Worm (Caenorhabditis elegans) whole organism, L1 larva: ENCODE measurements around the gene srw-142.

ENCODE experiments used
- C04F5.9 ChIP-seq: sonication (generic microtip); optimal IDR thresholded peaks from 2 replicates; lab custom pipeline; 2016; ENCODE audit warnings: missing genetic modification characterization, missing compliant biosample characterization
- C16A3.4 ChIP-seq: fragments of 150-350 bp; optimal IDR thresholded peaks from 2 replicates; lab custom pipeline; 2014; ENCODE audit warnings: missing biosample characterization, missing genetic modification characterization
- Y116A8C.19 ChIP-seq: sonication (generic microtip); optimal IDR thresholded peaks from 2 replicates; lab custom pipeline; 2016; ENCODE audit warnings: missing compliant biosample characterization, missing genetic modification characterization, borderline replicate concordance
- aha-1 ChIP-seq: fragments of 150-350 bp; optimal IDR thresholded peaks from 2 replicates; lab custom pipeline; 2014; ENCODE audit warnings: missing biosample characterization, missing genetic modification characterization
- ama-1 ChIP-seq: fragments of 150-350 bp; optimal IDR thresholded peaks from 2 replicates; lab custom pipeline; 2014
- ceh-82 ChIP-seq, 3 experiments: fragments of 150-350 bp in 1 of 3; sonication (generic microtip) in 2 of 3; optimal IDR thresholded peaks; 2 replicates each; lab custom pipeline; 2014 to 2017; ENCODE audit warnings: missing biosample characterization in 3 of 3, missing genetic modification characterization in 3 of 3
- ceh-88 ChIP-seq: fragments of 200-800 bp; sonication (Bioruptor generic); IDR thresholded peaks from 2 replicates; pipeline ENCODE4 v1.3.6; 2022; ENCODE audit warnings: missing genetic modification characterization, missing compliant biosample characterization
- ceh-90 ChIP-seq: sonication (generic microtip); optimal IDR thresholded peaks from 2 replicates; lab custom pipeline; 2016; ENCODE audit warnings: missing genetic modification characterization, missing compliant biosample characterization
- ces-1 ChIP-seq: fragments of 150-350 bp; optimal IDR thresholded peaks from 2 replicates; lab custom pipeline; 2014; ENCODE audit warnings: missing biosample characterization, missing genetic modification reagents, missing genetic modification characterization
- dpl-1 ChIP-seq, 3 experiments: fragments of 150-350 bp in 2 of 3; sonication (generic microtip) in 1 of 3; optimal IDR thresholded peaks; 2 replicates each; lab custom pipeline; 2014 to 2017; ENCODE audit warnings: missing biosample characterization in 3 of 3, missing genetic modification characterization in 3 of 3, missing genetic modification reagents in 3 of 3
- dsc-1 ChIP-seq: sonication (generic microtip); optimal IDR thresholded peaks from 2 replicates; lab custom pipeline; 2016; ENCODE audit warnings: mild to moderate bottlenecking, missing genetic modification characterization, missing compliant biosample characterization
- elt-2 ChIP-seq: sonication (generic microtip); optimal IDR thresholded peaks from 2 replicates; lab custom pipeline; 2016; ENCODE audit warnings: missing genetic modification characterization, mild to moderate bottlenecking, inconsistent platforms, missing compliant biosample characterization, missing genetic modification reagents
- grh-1 ChIP-seq: fragments of 200-800 bp; sonication (Bioruptor generic); IDR thresholded peaks from 2 replicates; pipeline ENCODE4 v1.3.6; 2022; ENCODE audit warnings: missing genetic modification reagents, missing genetic modification characterization, missing compliant biosample characterization
- hlh-4 ChIP-seq: sonication (generic microtip); optimal IDR thresholded peaks from 2 replicates; lab custom pipeline; 2016; ENCODE audit warnings: mild to moderate bottlenecking, missing genetic modification characterization, missing compliant biosample characterization
- irx-1 ChIP-seq: sonication (generic microtip); optimal IDR thresholded peaks from 2 replicates; lab custom pipeline; 2016; ENCODE audit warnings: missing genetic modification characterization, missing compliant biosample characterization
- isw-1 ChIP-seq: fragments of 200-800 bp; sonication (Bioruptor generic); IDR thresholded peaks from 2 replicates; pipeline ENCODE4 v1.3.6; 2022; ENCODE audit warnings: missing genetic modification characterization, missing compliant biosample characterization
- lin-35 ChIP-seq, 2 experiments: fragments of 150-350 bp; optimal IDR thresholded peaks; 2 replicates each; lab custom pipeline; 2014; ENCODE audit warnings: missing biosample characterization in 2 of 2, missing genetic modification characterization in 2 of 2, missing genetic modification reagents in 2 of 2
- mab-9 ChIP-seq: fragments of 200-800 bp; sonication (Bioruptor generic); IDR thresholded peaks from 2 replicates; pipeline ENCODE4 v1.3.6; 2022; ENCODE audit warnings: missing genetic modification reagents, missing genetic modification characterization, missing compliant biosample characterization
- mef-2 ChIP-seq: fragments of 150-350 bp; optimal IDR thresholded peaks from 2 replicates; lab custom pipeline; 2014; ENCODE audit warnings: missing biosample characterization, missing genetic modification characterization
- nhr-12 ChIP-seq: sonication (generic microtip); optimal IDR thresholded peaks from 2 replicates; lab custom pipeline; 2017; ENCODE audit warnings: missing biosample characterization, missing genetic modification characterization
- nhr-28 ChIP-seq: fragments of 150-350 bp; optimal IDR thresholded peaks from 2 replicates; lab custom pipeline; 2014; ENCODE audit warnings: missing biosample characterization, missing genetic modification characterization
- nhr-71 ChIP-seq: sonication (generic microtip); optimal IDR thresholded peaks from 2 replicates; lab custom pipeline; 2016; ENCODE audit warnings: mild to moderate bottlenecking, missing genetic modification characterization, moderate library complexity, missing compliant biosample characterization
- nhr-76 ChIP-seq: sonication (generic microtip); optimal IDR thresholded peaks from 2 replicates; lab custom pipeline; 2017; ENCODE audit warnings: missing biosample characterization, missing genetic modification characterization
- pag-3 ChIP-seq: sonication (generic microtip); optimal IDR thresholded peaks from 2 replicates; lab custom pipeline; 2017; ENCODE audit warnings: missing genetic modification characterization, mild to moderate bottlenecking, missing compliant biosample characterization, antibody characterized with exemption, borderline replicate concordance; ENCODE audit not compliant: insufficient read depth
- rnt-1 ChIP-seq: sonication (generic microtip); optimal IDR thresholded peaks from 2 replicates; lab custom pipeline; 2016; ENCODE audit warnings: mild to moderate bottlenecking, missing genetic modification characterization, moderate library complexity, missing compliant biosample characterization
- skn-1 ChIP-seq: fragments of 150-350 bp; optimal IDR thresholded peaks from 2 replicates; lab custom pipeline; 2014; ENCODE audit warnings: missing biosample characterization, missing genetic modification characterization
- snpc-4 ChIP-seq: fragments of 150-350 bp; optimal IDR thresholded peaks from 2 replicates; lab custom pipeline; 2014; ENCODE audit warnings: missing biosample characterization, missing genetic modification characterization
- sox-4 ChIP-seq: sonication (generic microtip); optimal IDR thresholded peaks from 2 replicates; lab custom pipeline; 2016; ENCODE audit warnings: missing genetic modification characterization, missing compliant biosample characterization
- sptf-1 ChIP-seq: fragments of 150-350 bp; optimal IDR thresholded peaks from 2 replicates; lab custom pipeline; 2014; ENCODE audit warnings: missing biosample characterization, missing genetic modification characterization
- sup-37 ChIP-seq: fragments of 200-800 bp; sonication (Bioruptor generic); optimal IDR thresholded peaks from 2 replicates; lab custom pipeline; 2018; ENCODE audit warnings: mild to moderate bottlenecking, missing genetic modification characterization, missing compliant biosample characterization
- tbx-2 ChIP-seq: sonication (generic microtip); optimal IDR thresholded peaks from 2 replicates; lab custom pipeline; 2016; ENCODE audit warnings: missing genetic modification characterization, missing compliant biosample characterization
- unc-62 ChIP-seq: fragments of 150-350 bp; optimal IDR thresholded peaks from 2 replicates; lab custom pipeline; 2014; ENCODE audit warnings: missing biosample characterization, missing genetic modification reagents, missing genetic modification characterization
- unc-86 ChIP-seq: sonication (generic microtip); optimal IDR thresholded peaks from 2 replicates; lab custom pipeline; 2016; ENCODE audit warnings: missing genetic modification characterization, missing compliant biosample characterization
- zag-1 ChIP-seq: fragments of 150-350 bp; optimal IDR thresholded peaks from 2 replicates; lab custom pipeline; 2014; ENCODE audit warnings: missing biosample characterization, missing genetic modification characterization
- zip-4 ChIP-seq: fragments of 200-800 bp; sonication (Bioruptor generic); optimal IDR thresholded peaks from 2 replicates; lab custom pipeline; 2018; ENCODE audit warnings: mild to moderate bottlenecking, missing genetic modification characterization, moderate library complexity, missing compliant biosample characterization

Gene srw-142

ce11 chrV:2922594-2922993 lies 35.5 kb downstream of the srw-142 start, which contains the start of gene srh-38:
Gene srh-38 (minus strand): TSS chrV:2922694.
- TF ChIP-seq zip-4 (GFP tag; lab: Kevin White, UChicago), result no peak
- TF ChIP-seq sox-4 (tag; lab: Kevin White, UChicago), result no peak
- no peak for TF ChIP-seq ama-1 (lab: Kevin White, UChicago)
- no peak for TF ChIP-seq isw-1 (GFP tag; lab: Robert Waterston, UW)
- TF ChIP-seq elt-2, result no peak
- TF ChIP-seq ceh-90 (tag; lab: Kevin White, UChicago), result no peak
- TF ChIP-seq dsc-1 (tag; lab: Kevin White, UChicago), result no peak
- TF ChIP-seq hlh-4 (tag; lab: Kevin White, UChicago), result no peak
- TF ChIP-seq nhr-71, result no peak
- no peak for TF ChIP-seq zag-1 (tag; lab: Kevin White, UChicago)
- TF ChIP-seq lin-35 (GFP tag; optimal IDR thresholded peaks at IDR 0.05; lab: Kevin White, UChicago), result no peak
- TF ChIP-seq ceh-82 (tag; optimal IDR thresholded peaks at IDR 0.05; lab: Kevin White, UChicago), result no peak
- no peak for TF ChIP-seq mef-2 (tag; lab: Kevin White, UChicago)
- TF ChIP-seq skn-1 (tag; lab: Kevin White, UChicago), result no peak
- TF ChIP-seq Y116A8C.19 (tag; lab: Kevin White, UChicago), result no peak
- no peak for TF ChIP-seq nhr-76 (tag; lab: Kevin White, UChicago)
- no peak for TF ChIP-seq C04F5.9
- TF ChIP-seq unc-62 (GFP tag; lab: Kevin White, UChicago), result no peak

DNA sequence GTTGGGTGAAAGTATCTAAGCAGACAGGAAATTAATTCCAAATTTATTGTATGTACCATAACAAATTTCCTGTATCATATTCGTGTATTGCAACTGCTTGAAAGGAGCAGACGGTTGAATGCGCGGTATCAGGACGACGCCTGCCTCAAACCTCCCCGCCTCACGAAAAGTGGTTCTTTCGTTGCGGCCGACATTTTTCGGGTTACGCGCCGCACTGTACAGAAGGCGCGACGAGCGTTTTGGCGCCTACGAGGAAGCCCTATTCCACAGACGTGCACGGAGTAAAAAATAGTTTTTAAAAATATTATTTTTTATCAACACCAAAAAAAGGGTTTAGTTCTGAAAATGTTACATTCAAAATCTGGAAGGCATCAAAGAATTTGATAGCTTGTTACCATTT lies 38.0 kb downstream of the srw-142 start:
- TF ChIP-seq snpc-4 (tag; lab: Kevin White, UChicago) (peak; percentile 44), nhr-12 (no peak)

- TF ChIP-seq nhr-76 (tag; lab: Kevin White, UChicago) (no peak), C16A3.4 (tag; lab: Kevin White, UChicago) (no peak), grh-1 (GFP tag; lab: Robert Waterston, UW) (no peak), snpc-4 (tag; lab: Kevin White, UChicago) (no peak), nhr-12 (no peak), aha-1 (no peak), tbx-2 (tag; lab: Kevin White, UChicago) (no peak), zag-1 (tag; lab: Kevin White, UChicago) (no peak), unc-86 (tag; lab: Kevin White, UChicago) (no peak), mab-9 (GFP tag; lab: Robert Waterston, UW) (no peak), sptf-1 (tag; lab: Kevin White, UChicago) (no peak), rnt-1 (tag; lab: Kevin White, UChicago) (no peak), sox-4 (tag; lab: Kevin White, UChicago) (no peak), ces-1 (GFP tag; lab: Kevin White, UChicago) (no peak), C04F5.9 (no peak), elt-2 (no peak), irx-1 (no peak)
- TF ChIP-seq, all 84 proteins: peak for 0
Measured at ce11 chrV:2913948-2914347, 44.2 kb downstream of the srw-142 start, which contains the start of gene srh-146. Gene srh-146 (plus strand): TSS chrV:2914248.

DNA sequence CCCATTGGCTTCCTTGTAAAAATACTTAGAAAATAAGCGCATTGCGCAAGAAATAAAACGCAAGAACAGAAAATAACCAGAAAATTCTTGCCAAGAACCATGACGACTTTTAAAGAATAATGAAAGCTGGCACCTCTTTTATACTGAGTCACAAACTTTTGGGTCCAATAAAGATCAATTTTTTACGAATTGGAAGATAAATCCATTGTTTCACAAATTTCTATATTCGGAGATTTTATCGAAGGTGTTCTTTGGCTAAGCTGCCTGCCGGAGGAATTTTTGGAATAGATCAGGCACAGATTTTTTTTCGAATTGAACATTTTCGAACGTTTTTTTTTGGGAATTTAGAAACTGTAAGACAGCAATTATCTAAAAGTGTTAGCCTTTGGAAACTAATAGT lies 45.2 kb downstream of the srw-142 start, which contains the start of gene C31B8.9:
Gene C31B8.9, minus strand, starts transcription at position 101 of the 400 bp plus-strand sequence.
- TF ChIP-seq nhr-28 (tag; lab: Kevin White, UChicago) (no peak), grh-1 (GFP tag; lab: Robert Waterston, UW) (no peak), tbx-2 (tag; lab: Kevin White, UChicago) (no peak), rnt-1 (tag; lab: Kevin White, UChicago) (no peak), sup-37 (GFP tag; lab: Kevin White, UChicago) (no peak), mab-9 (GFP tag; lab: Robert Waterston, UW) (no peak), ama-1 (lab: Kevin White, UChicago) (no peak), aha-1 (no peak), ceh-82 (tag; optimal IDR thresholded peaks at IDR 0.05; lab: Kevin White, UChicago) (no peak), pag-3 (no peak), ceh-88 (no peak), dpl-1 (GFP tag; optimal IDR thresholded peaks at IDR 0.05; lab: Kevin White, UChicago) (no peak)
